Fruit fly (Drosophila melanogaster) whole organism: ENCODE measurements around the gene teq.

ENCODE experiments used
- EcR ChIP-seq, 2 experiments: fragments of >200 bp; optimal IDR thresholded peaks; 2 replicates each; lab custom pipeline; 2017; ENCODE audit warnings: missing biosample characterization in 2 of 2, missing genetic modification characterization in 2 of 2, missing genetic modification reagents in 2 of 2
- pan ChIP-seq: fragments of >200 bp; optimal IDR thresholded peaks from 2 replicates; lab custom pipeline; 2017
- usp ChIP-seq: fragments of >200 bp; optimal IDR thresholded peaks from 2 replicates; lab custom pipeline; 2017; ENCODE audit warnings: missing biosample characterization, missing genetic modification characterization, mixed read lengths

- no peak for TF ChIP-seq pan (lab: Kevin White, UChicago)
- no peak for TF ChIP-seq EcR (GFP tag; optimal IDR thresholded peaks at IDR 0.05; lab: Kevin White, UChicago)
- no peak for TF ChIP-seq usp (GFP tag; lab: Kevin White, UChicago)
Observed at dm6 chr3L:9074882-9075281, 439 bp downstream of the teq start.
